Worm (Caenorhabditis elegans) whole organism, L3 larva: Measurements from ENCODE around the gene F56D2.2.

Experiments
- ama-1 ChIP-seq: fragments of 150-350 bp; optimal IDR thresholded peaks from 2 replicates; lab custom pipeline; 2018
- ceh-82 ChIP-seq: fragments of 150-350 bp; optimal IDR thresholded peaks from 2 replicates; lab custom pipeline; 2014; ENCODE audit warnings: missing biosample characterization, missing genetic modification characterization
- egl-27 ChIP-seq: sonication (generic microtip); optimal IDR thresholded peaks from 4 replicates; lab custom pipeline; 2017; ENCODE audit warnings: missing biosample characterization, missing genetic modification reagents, missing genetic modification characterization
- elt-1 ChIP-seq: fragments of 150-350 bp; optimal IDR thresholded peaks from 2 replicates; lab custom pipeline; 2014; ENCODE audit warnings: missing biosample characterization, missing genetic modification characterization
- lsy-12 ChIP-seq: sonication (generic microtip); optimal IDR thresholded peaks from 2 replicates; lab custom pipeline; 2016; ENCODE audit warnings: mild to moderate bottlenecking, missing genetic modification characterization, missing compliant biosample characterization
- nfya-1 ChIP-seq: sonication (generic microtip); optimal IDR thresholded peaks from 2 replicates; lab custom pipeline; 2017; ENCODE audit warnings: missing genetic modification characterization, mild to moderate bottlenecking, missing compliant biosample characterization, antibody characterized with exemption, moderate library complexity; ENCODE audit not compliant: insufficient read depth
- nhr-28 ChIP-seq: fragments of 150-350 bp; optimal IDR thresholded peaks from 2 replicates; lab custom pipeline; 2014; ENCODE audit warnings: missing biosample characterization, missing genetic modification characterization
- unc-62 ChIP-seq: fragments of 150-350 bp; sonication (generic microtip); optimal IDR thresholded peaks from 4 replicates; lab custom pipeline; 2014; ENCODE audit warnings: missing biosample characterization, missing genetic modification reagents, missing genetic modification characterization
- zag-1 ChIP-seq: fragments of 150-350 bp; optimal IDR thresholded peaks from 2 replicates; lab custom pipeline; 2014; ENCODE audit warnings: missing biosample characterization, missing genetic modification characterization

DNA sequence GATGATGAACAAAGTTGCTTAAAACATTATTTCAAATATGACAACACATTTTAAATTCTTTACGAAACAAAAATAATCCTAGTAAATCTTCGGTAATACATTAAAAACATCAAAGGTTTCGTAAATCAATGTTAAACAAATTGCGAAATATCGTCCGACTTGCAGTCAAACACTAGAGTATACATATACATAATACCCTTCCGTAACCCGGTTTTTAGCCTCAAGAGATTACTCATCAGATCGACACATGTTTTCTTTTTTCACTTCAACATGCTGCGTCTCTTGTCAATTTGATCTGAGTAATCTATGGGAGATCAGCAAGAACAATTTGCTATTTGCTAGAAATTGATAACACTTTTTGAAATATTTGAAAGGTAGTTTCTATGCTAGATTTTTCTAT is 40.8 kb upstream of the F56D2.2 start:
- TF ChIP-seq lsy-12 (tag; lab: Kevin White, UChicago) (no peak), ceh-82 (no peak), unc-62 (GFP tag; lab: Kevin White, UChicago) (no peak), nfya-1 (peak; percentile 10), zag-1 (tag; lab: Kevin White, UChicago) (no peak), elt-1 (tag; lab: Kevin White, UChicago) (peak; percentile 28), nhr-28 (tag; lab: Kevin White, UChicago) (no peak), ama-1 (no peak), egl-27 (tag; lab: Kevin White, UChicago) (no peak)
